Worm (Caenorhabditis elegans): Measurements from ENCODE around the gene sre-2.

The sre-2 gene

DNA sequence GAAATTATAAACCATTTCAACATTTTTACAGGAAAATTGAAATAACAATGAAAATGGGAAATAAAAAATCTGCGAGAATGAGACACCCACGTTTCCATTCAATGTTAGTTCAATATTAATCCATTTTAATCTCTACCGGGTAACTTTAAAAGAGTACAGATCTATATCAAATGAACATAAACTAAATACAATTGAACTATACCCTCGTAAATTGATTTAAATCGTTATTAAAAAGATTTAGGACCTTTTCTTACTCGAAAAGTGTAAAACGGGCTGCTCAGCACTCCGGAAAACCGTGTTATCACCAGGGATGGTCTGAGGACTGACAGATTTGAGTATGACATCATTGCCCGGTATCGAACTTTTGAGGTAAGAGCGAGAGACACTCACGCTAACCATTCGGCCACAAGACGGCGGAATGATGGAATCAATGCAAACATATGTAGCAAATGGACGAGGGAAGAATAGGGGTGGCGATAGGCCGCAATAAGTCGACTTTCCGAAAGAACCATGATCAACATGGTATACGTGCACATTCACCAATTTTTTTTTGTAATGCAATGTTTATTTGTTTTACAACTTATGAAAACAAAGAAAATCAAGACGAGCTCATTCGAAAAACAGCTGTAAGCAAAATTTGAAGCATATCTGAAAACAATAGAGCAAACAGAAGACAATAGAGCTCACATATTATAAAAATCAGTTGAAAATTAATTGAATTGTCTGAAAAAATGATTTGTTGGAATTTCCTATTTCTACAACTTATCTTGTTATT lies 5.2 kb upstream of the sre-2 start, which contains the start of the genes chst-1 and C41C4.9 (continued):
- TF ChIP-seq swsn-7 (tag; optimal IDR thresholded peaks at IDR 0.05): peak; percentile 46
- peak; percentile 78 for TF ChIP-seq nhr-90 (tag; optimal IDR thresholded peaks at IDR 0.05; ENCODE audit: poor library complexity)
- TF ChIP-seq grh-1 (GFP tag; IDR thresholded peaks at IDR 0.05): no peak
- peak; percentile 55 for TF ChIP-seq unc-130 (tag; optimal IDR thresholded peaks at IDR 0.05)
- peak in 1 of 3 experiments; percentile 19 for TF ChIP-seq ceh-82 (tag; optimal IDR thresholded peaks at IDR 0.05)
- peak; percentile 61 for TF ChIP-seq snu-23 (GFP tag; optimal IDR thresholded peaks at IDR 0.05)
- TF ChIP-seq lin-14 (GFP tag; optimal IDR thresholded peaks at IDR 0.05): peak; percentile 34
- TF ChIP-seq lin-15B (tag; optimal IDR thresholded peaks at IDR 0.05): no peak
- no peak for TF ChIP-seq F16B12.6 (tag; optimal IDR thresholded peaks at IDR 0.05)

DNA sequence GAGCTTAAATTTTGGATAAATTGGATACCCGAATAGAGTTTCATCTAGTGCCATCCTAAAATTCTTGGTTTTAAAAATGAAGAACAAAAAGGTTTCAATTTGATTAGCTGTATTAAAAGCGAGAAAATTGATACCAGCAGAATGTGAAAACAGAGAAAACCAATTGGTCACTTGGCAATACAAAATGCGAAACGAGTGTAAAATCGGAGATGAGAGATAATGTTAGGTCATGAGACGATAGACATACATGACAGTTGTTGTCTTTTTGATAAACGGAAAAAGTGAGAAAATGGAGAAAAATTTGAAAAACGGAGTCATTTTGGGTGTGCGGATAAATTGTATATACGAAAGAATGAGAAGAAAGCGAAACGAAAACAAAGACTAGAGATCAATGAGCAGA lies 3.1 kb upstream of the sre-2 start, which contains the start of gene sfxn-5:
TSS of gene sfxn-5 (minus strand) at position 55 of the 400 bp plus-strand sequence.
- TF ChIP-seq rnt-1 (tag; optimal IDR thresholded peaks at IDR 0.05) (peak; percentile 45), lin-35 (GFP tag; optimal IDR thresholded peaks at IDR 0.05) (peak in 1 of 2 experiments; percentile 33), blmp-1 (tag; optimal IDR thresholded peaks at IDR 0.05) (peak; percentile 90), nhr-20 (tag; optimal IDR thresholded peaks at IDR 0.05) (peak; percentile 20), jun-1 (tag; optimal IDR thresholded peaks at IDR 0.05) (no peak), nhr-237 (tag; optimal IDR thresholded peaks at IDR 0.05) (no peak), lsy-2 (tag; optimal IDR thresholded peaks at IDR 0.05) (peak; percentile 2 to 63), unc-30 (tag; optimal IDR thresholded peaks at IDR 0.05) (no peak), nhr-85 (tag) (peak; percentile 54), fos-1 (tag; optimal IDR thresholded peaks at IDR 0.05) (peak; percentile 11), lin-13 (GFP tag; optimal IDR thresholded peaks at IDR 0.05) (no peak), tbx-2 (tag; optimal IDR thresholded peaks at IDR 0.05) (no peak), sup-37 (GFP tag; optimal IDR thresholded peaks at IDR 0.05) (no peak), nhr-19 (GFP tag; conservative IDR thresholded peaks at IDR 0.05) (peak; percentile 12), mef-2 (tag; optimal IDR thresholded peaks at IDR 0.05) (no peak), snu-23 (GFP tag; optimal IDR thresholded peaks at IDR 0.05) (peak; percentile 59), C34B4.2 (tag; optimal IDR thresholded peaks at IDR 0.05) (no peak), mdl-1 (tag; optimal IDR thresholded peaks at IDR 0.05) (peak in 1 of 2 experiments; percentile 1), aha-1 (tag; optimal IDR thresholded peaks at IDR 0.05) (no peak), unc-130 (tag; optimal IDR thresholded peaks at IDR 0.05) (peak; percentile 23), mep-1 (tag; optimal IDR thresholded peaks at IDR 0.05) (peak; percentile 73), nhr-90 (tag; optimal IDR thresholded peaks at IDR 0.05; ENCODE audit: poor library complexity) (no peak), dpl-1 (GFP tag; optimal IDR thresholded peaks at IDR 0.05) (peak in 2 of 3 experiments; percentile 5 to 32), efl-1 (optimal IDR thresholded peaks at IDR 0.05) (peak in 1 of 2 experiments; percentile 25), efl-1 (GFP tag; optimal IDR thresholded peaks at IDR 0.05 in 1 of 2) (peak in 1 of 2 experiments; percentile 1), lin-14 (GFP tag; optimal IDR thresholded peaks at IDR 0.05) (peak; percentile 82), pag-3 (tag; optimal IDR thresholded peaks at IDR 0.05; ENCODE audit: borderline replicate concordance, insufficient read depth) (peak; percentile 34), nhr-71 (tag; optimal IDR thresholded peaks at IDR 0.05) (peak; percentile 68)

DNA sequence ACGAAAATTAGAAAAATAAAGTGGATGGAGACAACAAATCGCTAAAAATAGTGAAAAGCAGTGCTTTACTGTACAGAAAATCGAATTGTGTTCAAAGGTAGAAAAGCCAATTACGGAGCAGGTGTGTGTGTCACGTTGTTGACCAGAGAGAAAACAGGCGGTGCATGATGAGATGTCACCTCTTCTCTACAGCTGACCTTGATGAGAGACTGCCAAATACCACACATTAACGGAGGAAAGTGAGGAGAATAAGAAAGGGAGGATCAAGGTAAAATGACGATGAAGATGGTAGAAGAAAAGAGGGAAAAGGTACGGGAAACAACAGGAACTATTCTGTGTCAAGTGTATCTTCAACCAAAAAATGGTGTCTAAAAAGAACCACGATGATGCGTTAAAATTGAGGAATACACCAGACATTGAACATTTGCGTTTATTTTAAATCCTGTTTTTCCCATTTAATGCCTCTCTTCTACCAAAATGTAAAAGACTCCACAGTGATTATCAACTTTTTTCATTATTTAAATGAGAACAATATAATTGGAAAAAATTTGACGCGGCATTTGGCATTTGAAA lies 2.6 kb downstream of the sre-2 start:
- TF ChIP-seq lin-14 (GFP tag; optimal IDR thresholded peaks at IDR 0.05): peak; percentile 76
- TF ChIP-seq mep-1 (tag; optimal IDR thresholded peaks at IDR 0.05): peak; percentile 53
- TF ChIP-seq grh-1 (GFP tag; IDR thresholded peaks at IDR 0.05): no peak
- TF ChIP-seq dpl-1 (GFP tag; optimal IDR thresholded peaks at IDR 0.05): peak in 1 of 3 experiments; percentile 0
- peak; percentile 84 for TF ChIP-seq nhr-85 (tag)
- peak in 1 of 6 experiments; percentile 3 for TF ChIP-seq elt-3 (tag; optimal IDR thresholded peaks at IDR 0.05)
- TF ChIP-seq lin-35 (GFP tag; optimal IDR thresholded peaks at IDR 0.05): peak in 1 of 2 experiments; percentile 27
- peak; percentile 51 for TF ChIP-seq snu-23 (GFP tag; optimal IDR thresholded peaks at IDR 0.05)
- no peak for TF ChIP-seq nhr-19 (GFP tag; conservative IDR thresholded peaks at IDR 0.05)
- TF ChIP-seq efl-1 (optimal IDR thresholded peaks at IDR 0.05): no peak
- peak in 1 of 2 experiments; percentile 92 for TF ChIP-seq efl-1 (GFP tag; optimal IDR thresholded peaks at IDR 0.05 in 1 of 2)
- no peak for TF ChIP-seq irx-1 (tag; optimal IDR thresholded peaks at IDR 0.05)
- TF ChIP-seq tbx-2 (tag; optimal IDR thresholded peaks at IDR 0.05): no peak
- peak; percentile 9 for TF ChIP-seq nhr-20 (tag; optimal IDR thresholded peaks at IDR 0.05)
- TF ChIP-seq nhr-71 (tag; optimal IDR thresholded peaks at IDR 0.05): peak; percentile 35
- TF ChIP-seq blmp-1 (tag; optimal IDR thresholded peaks at IDR 0.05): peak; percentile 93
